Worm (Caenorhabditis elegans) whole organism, dauer: Measurements from ENCODE around the gene ulp-4.

Source experiments
- unc-62 ChIP-seq: sonication (generic microtip); optimal IDR thresholded peaks from 2 replicates; lab custom pipeline; 2017; ENCODE audit warnings: missing biosample characterization, missing genetic modification reagents, missing genetic modification characterization

ulp-4 gene

ce11 chrII:8129495-8130010 is at the start of gene ulp-4:
Gene ulp-4, plus strand, starts transcription at chrII:8129960.
- no peak for TF ChIP-seq unc-62 (GFP tag; lab: Kevin White, UChicago)

DNA sequence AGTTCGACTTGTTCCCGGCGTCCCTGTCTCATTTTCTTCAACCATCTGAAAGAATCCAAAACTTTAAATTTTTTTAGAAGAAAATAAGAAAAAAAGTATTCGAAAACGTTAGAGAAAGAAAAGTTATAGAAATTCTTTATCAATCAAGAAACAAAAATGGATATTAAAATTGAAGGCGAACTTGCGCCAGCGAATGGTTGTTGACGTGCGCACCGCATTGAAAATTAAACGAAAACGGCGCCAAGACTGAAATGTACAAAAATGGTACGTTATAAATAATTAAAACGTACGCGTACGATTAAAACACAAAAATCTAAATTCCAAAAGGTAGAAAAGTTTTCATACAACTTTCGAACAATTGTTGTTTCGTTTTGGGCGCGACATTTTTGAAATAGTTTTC is 43.0 kb upstream of the ulp-4 start, which contains the start of gene K02C4.3:
TSS of gene K02C4.3 (minus strand) at position 51 of the 400 bp plus-strand sequence.
- no peak for TF ChIP-seq unc-62 (GFP tag; lab: Kevin White, UChicago)

DNA sequence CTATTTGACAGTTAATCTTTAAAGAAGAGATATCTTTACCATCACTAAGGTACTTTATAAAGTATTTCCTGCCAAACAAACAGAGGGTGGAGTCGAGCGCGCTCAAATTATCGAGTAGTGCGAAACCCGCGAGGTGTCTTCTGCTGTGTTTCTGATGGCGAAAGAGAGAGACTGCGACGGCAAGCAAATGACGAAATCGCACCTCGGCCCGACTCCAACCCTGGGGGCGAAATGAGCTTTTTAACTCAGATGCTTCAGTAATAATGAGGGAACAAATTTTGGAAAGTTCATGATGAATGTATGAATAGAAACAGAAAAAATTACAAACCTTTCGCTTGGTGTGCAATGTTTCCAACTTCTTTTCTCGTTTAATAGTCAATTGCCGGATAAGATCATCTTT is 38.2 kb upstream of the ulp-4 start:
- TF ChIP-seq unc-62 (GFP tag; lab: Kevin White, UChicago): no peak

ce11 chrII:8092537-8092936 is 37.2 kb upstream of the ulp-4 start, which contains the start of gene ltd-1:
Gene ltd-1, minus strand, starts transcription at chrII:8092754.
- no peak for TF ChIP-seq unc-62 (GFP tag; lab: Kevin White, UChicago)

ce11 chrII:8093283-8093682 is 36.5 kb upstream of the ulp-4 start:
- TF ChIP-seq unc-62 (GFP tag; lab: Kevin White, UChicago): no peak

DNA sequence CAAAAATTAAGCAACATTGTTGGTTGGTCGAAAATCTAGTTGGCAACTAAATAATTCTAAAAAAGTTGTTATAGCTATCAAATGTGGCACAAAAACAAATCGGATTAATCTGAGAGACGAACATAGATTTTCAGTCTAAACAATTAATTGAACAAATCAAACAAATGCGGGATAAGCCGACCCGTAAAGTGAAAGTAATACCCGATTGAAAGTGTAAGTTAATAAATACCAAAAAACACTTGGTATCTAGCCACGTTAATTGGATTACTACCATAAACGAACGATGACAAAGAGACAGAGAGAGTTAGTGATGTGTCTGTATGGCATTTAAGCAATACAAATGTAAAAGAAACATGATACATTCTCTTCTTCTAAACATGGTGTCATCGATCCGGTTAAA is 35.8 kb upstream of the ulp-4 start:
- TF ChIP-seq unc-62 (GFP tag; lab: Kevin White, UChicago): no peak

ce11 chrII:8099212-8099784 is 30.5 kb upstream of the ulp-4 start:
- TF ChIP-seq unc-62 (GFP tag; lab: Kevin White, UChicago): no peak

- TF ChIP-seq unc-62 (GFP tag; lab: Kevin White, UChicago): no peak
Measured at ce11 chrII:8102041-8102440, 27.7 kb upstream of the ulp-4 start, which contains the start of gene sre-2. Gene sre-2, minus strand, starts transcription at chrII:8102141.

DNA sequence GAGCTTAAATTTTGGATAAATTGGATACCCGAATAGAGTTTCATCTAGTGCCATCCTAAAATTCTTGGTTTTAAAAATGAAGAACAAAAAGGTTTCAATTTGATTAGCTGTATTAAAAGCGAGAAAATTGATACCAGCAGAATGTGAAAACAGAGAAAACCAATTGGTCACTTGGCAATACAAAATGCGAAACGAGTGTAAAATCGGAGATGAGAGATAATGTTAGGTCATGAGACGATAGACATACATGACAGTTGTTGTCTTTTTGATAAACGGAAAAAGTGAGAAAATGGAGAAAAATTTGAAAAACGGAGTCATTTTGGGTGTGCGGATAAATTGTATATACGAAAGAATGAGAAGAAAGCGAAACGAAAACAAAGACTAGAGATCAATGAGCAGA is 24.8 kb upstream of the ulp-4 start, which contains the start of gene sfxn-5:
TSS of gene sfxn-5 (minus strand) at position 55 of the 400 bp plus-strand sequence.
- TF ChIP-seq unc-62 (GFP tag; lab: Kevin White, UChicago): no peak

DNA sequence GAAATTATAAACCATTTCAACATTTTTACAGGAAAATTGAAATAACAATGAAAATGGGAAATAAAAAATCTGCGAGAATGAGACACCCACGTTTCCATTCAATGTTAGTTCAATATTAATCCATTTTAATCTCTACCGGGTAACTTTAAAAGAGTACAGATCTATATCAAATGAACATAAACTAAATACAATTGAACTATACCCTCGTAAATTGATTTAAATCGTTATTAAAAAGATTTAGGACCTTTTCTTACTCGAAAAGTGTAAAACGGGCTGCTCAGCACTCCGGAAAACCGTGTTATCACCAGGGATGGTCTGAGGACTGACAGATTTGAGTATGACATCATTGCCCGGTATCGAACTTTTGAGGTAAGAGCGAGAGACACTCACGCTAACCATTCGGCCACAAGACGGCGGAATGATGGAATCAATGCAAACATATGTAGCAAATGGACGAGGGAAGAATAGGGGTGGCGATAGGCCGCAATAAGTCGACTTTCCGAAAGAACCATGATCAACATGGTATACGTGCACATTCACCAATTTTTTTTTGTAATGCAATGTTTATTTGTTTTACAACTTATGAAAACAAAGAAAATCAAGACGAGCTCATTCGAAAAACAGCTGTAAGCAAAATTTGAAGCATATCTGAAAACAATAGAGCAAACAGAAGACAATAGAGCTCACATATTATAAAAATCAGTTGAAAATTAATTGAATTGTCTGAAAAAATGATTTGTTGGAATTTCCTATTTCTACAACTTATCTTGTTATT is 22.7 kb upstream of the ulp-4 start, which contains the start of the genes chst-1 and C41C4.9:
TSS of gene chst-1 (minus strand) at position 51 of the 775 bp plus-strand sequence.
TSS of gene C41C4.9 (plus strand) at position 725 of the 775 bp plus-strand sequence.
- no peak for TF ChIP-seq unc-62 (GFP tag; lab: Kevin White, UChicago)

ce11 chrII:8112063-8112462 is 17.7 kb upstream of the ulp-4 start, which contains the start of gene lron-4:
Gene lron-4, minus strand, starts transcription at chrII:8112163.
- TF ChIP-seq unc-62 (GFP tag; lab: Kevin White, UChicago): no peak

- TF ChIP-seq unc-62 (GFP tag; lab: Kevin White, UChicago): no peak
Measured at ce11 chrII:8116159-8116558, 13.6 kb upstream of the ulp-4 start, which contains the start of gene unc-105. Gene unc-105, plus strand, starts transcription at chrII:8116459.

- no peak for TF ChIP-seq unc-62 (GFP tag; lab: Kevin White, UChicago)
Measured at ce11 chrII:8117426-8117825, 12.3 kb upstream of the ulp-4 start.

ce11 chrII:8124867-8125266 is 4.9 kb upstream of the ulp-4 start, which contains the start of gene ire-1:
Gene ire-1, minus strand, starts transcription at chrII:8124910.
- TF ChIP-seq unc-62 (GFP tag; lab: Kevin White, UChicago): no peak

ce11 chrII:8125439-8125838 is 4.3 kb upstream of the ulp-4 start:
- TF ChIP-seq unc-62 (GFP tag; lab: Kevin White, UChicago): no peak

ce11 chrII:8126132-8126531 is 3.6 kb upstream of the ulp-4 start:
- no peak for TF ChIP-seq unc-62 (GFP tag; lab: Kevin White, UChicago)
